Fruit fly (Drosophila melanogaster) whole organism, prepupa: ENCODE results near the gene Ets65A.

Source experiments
- CG11902 ChIP-seq: fragments of 200-800 bp; sonication (Bioruptor generic); optimal IDR thresholded peaks from 3 replicates; lab custom pipeline; 2016; ENCODE audit warnings: missing biosample characterization, missing genetic modification characterization
- CG16779 ChIP-seq: fragments of 200-800 bp; sonication (Bioruptor generic); optimal IDR thresholded peaks from 3 replicates; lab custom pipeline; 2017; ENCODE audit warnings: missing biosample characterization, mild to moderate bottlenecking, missing genetic modification characterization
- CG3919 ChIP-seq: fragments of 200-800 bp; sonication (Bioruptor generic); optimal IDR thresholded peaks from 3 replicates; lab custom pipeline; 2016; ENCODE audit warnings: missing biosample characterization, missing genetic modification characterization
- CG7368 ChIP-seq: fragments of 200-800 bp; sonication (Bioruptor generic); optimal IDR thresholded peaks from 3 replicates; lab custom pipeline; 2016; ENCODE audit warnings: missing biosample characterization, missing genetic modification characterization
- Eip75B ChIP-seq: fragments of 200-800 bp; sonication (Bioruptor generic); optimal IDR thresholded peaks from 3 replicates; lab custom pipeline; 2016; ENCODE audit warnings: missing biosample characterization, missing genetic modification characterization
- Eip78C ChIP-seq: fragments of 200-800 bp; sonication (Bioruptor generic); peaks from one replicate; lab custom pipeline; 2016; ENCODE audit warnings: missing biosample characterization, missing genetic modification characterization
- net ChIP-seq: fragments of 200-800 bp; sonication (Bioruptor generic); optimal IDR thresholded peaks from 3 replicates; lab custom pipeline; 2016; ENCODE audit warnings: missing biosample characterization, missing genetic modification characterization

DNA sequence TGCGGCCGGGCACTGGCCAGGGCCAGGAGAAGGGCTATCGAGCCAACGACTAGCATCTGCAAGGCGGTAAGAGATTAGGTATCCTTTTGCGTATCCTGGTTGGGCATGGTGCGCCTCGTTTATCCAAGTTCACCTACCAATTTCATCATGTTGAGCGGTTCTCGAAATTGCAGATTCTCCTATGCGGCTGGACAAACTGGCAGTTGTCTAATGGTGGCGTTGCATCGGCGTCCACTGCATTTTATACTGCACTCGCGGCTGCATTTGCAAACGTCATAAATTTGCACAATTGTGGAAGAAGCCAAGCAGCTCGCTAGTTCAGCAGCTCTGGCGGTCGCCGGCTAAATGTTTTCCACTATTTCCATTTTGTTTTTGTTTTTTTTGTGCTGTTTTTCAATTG lies 55.1 kb downstream of the Ets65A start, which contains the start of gene Acp65Aa:
- no peak for TF ChIP-seq Eip78C
- TF ChIP-seq CG16779 (tag; lab: Kevin White, UChicago), result no peak
- TF ChIP-seq CG3919 (GFP tag; lab: Kevin White, UChicago), result no peak
- no peak for TF ChIP-seq Eip75B (GFP tag; lab: Kevin White, UChicago)
- TF ChIP-seq CG11902 (GFP tag; lab: Kevin White, UChicago), result no peak
- no peak for TF ChIP-seq CG7368 (GFP tag; lab: Kevin White, UChicago)
- no peak for TF ChIP-seq net
